Worm (Caenorhabditis elegans): Measurements from ENCODE around the gene cytb-5.1.

- TF ChIP-seq him-1 (tag; optimal IDR thresholded peaks at IDR 0.05) = no peak
- no peak for TF ChIP-seq W03F9.2 (tag; optimal IDR thresholded peaks at IDR 0.05)
Measured at ce11 chrX:14020290-14020689, 18.6 kb downstream of the cytb-5.1 start, which contains the start of gene C04C11.1.

Data from whole organism, L4/young adult.